Fruit fly (Drosophila melanogaster) whole organism, embryonic: ENCODE measurements around the gene sky.

ENCODE experiments used
- Adf1 ChIP-seq: fragments of 200-800 bp; sonication (Bioruptor generic); IDR thresholded peaks from 2 replicates; pipeline ENCODE4 v1.3.6; 2022; ENCODE audit warnings: missing biosample characterization, missing genetic modification characterization
- B-H2 ChIP-seq: fragments of 200-800 bp; sonication (Bioruptor generic); optimal IDR thresholded peaks from 2 replicates; lab custom pipeline; 2018; ENCODE audit warnings: missing biosample characterization, mild to moderate bottlenecking, missing genetic modification characterization
- Bgb ChIP-seq: fragments of 200-800 bp; sonication (Bioruptor generic); IDR thresholded peaks from 2 replicates; pipeline ENCODE4 v1.3.6; 2022; ENCODE audit warnings: missing biosample characterization, missing genetic modification characterization; ENCODE audit not compliant: partially characterized antibody
- CG10462 ChIP-seq: fragments of 200-800 bp; sonication (Bioruptor generic); optimal IDR thresholded peaks from 2 replicates; lab custom pipeline; 2016; ENCODE audit warnings: missing biosample characterization, missing genetic modification characterization
- CG14014 ChIP-seq: fragments of 200-800 bp; sonication (Bioruptor generic); IDR thresholded peaks from 2 replicates; pipeline ENCODE4 v1.3.6; 2022; ENCODE audit warnings: missing biosample characterization, missing genetic modification characterization
- CG14050 ChIP-seq: fragments of 200-800 bp; sonication (Bioruptor generic); IDR thresholded peaks from 3 replicates; pipeline ENCODE4 v1.3.6; 2022; ENCODE audit warnings: missing biosample characterization, missing genetic modification characterization
- CG14965 ChIP-seq: fragments of 200-800 bp; sonication (Bioruptor generic); optimal IDR thresholded peaks from 2 replicates; lab custom pipeline; 2016; ENCODE audit warnings: missing biosample characterization, missing genetic modification characterization, borderline replicate concordance
- CG15479 ChIP-seq: fragments of 200-800 bp; sonication (Bioruptor generic); optimal IDR thresholded peaks from 3 replicates; lab custom pipeline; 2019; ENCODE audit warnings: missing biosample characterization, mild to moderate bottlenecking, missing genetic modification characterization, moderate library complexity
- CG15601 ChIP-seq: fragments of 200-800 bp; sonication (Bioruptor generic); optimal IDR thresholded peaks from 3 replicates; lab custom pipeline; 2019; ENCODE audit warnings: missing biosample characterization, mild to moderate bottlenecking, missing genetic modification characterization, moderate library complexity
- CG17186 ChIP-seq: fragments of 200-800 bp; sonication (Bioruptor generic); optimal IDR thresholded peaks from 3 replicates; lab custom pipeline; 2017; ENCODE audit warnings: missing biosample characterization, missing genetic modification reagents, missing genetic modification characterization
- CG18764 ChIP-seq: fragments of 200-800 bp; sonication (Bioruptor generic); optimal IDR thresholded peaks from 3 replicates; lab custom pipeline; 2016; ENCODE audit warnings: missing biosample characterization, missing genetic modification characterization
- CG2889 ChIP-seq: fragments of 200-800 bp; sonication (Bioruptor generic); IDR thresholded peaks from 3 replicates; pipeline ENCODE4 v1.3.6; 2022; ENCODE audit warnings: missing biosample characterization, missing genetic modification characterization
- CG34224 ChIP-seq: fragments of 200-800 bp; sonication (Bioruptor generic); IDR thresholded peaks from 3 replicates; pipeline ENCODE4 v1.3.6; 2022; ENCODE audit warnings: missing biosample characterization, missing genetic modification characterization; ENCODE audit not compliant: partially characterized antibody
- CG43689 ChIP-seq: fragments of 200-800 bp; sonication (Bioruptor generic); IDR thresholded peaks from 2 replicates; pipeline ENCODE4 v1.3.6; 2022; ENCODE audit warnings: missing biosample characterization, missing genetic modification characterization
- CG6683 ChIP-seq: fragments of 200-800 bp; sonication (Bioruptor generic); optimal IDR thresholded peaks from 2 replicates; lab custom pipeline; 2017; ENCODE audit warnings: missing biosample characterization, mild to moderate bottlenecking, missing genetic modification characterization, missing genetic modification reagents
- CG7786 ChIP-seq: fragments of 200-800 bp; sonication (Bioruptor generic); optimal IDR thresholded peaks from 2 replicates; lab custom pipeline; 2016; ENCODE audit warnings: missing biosample characterization, missing genetic modification characterization
- CG7928 ChIP-seq: fragments of 200-800 bp; sonication (Bioruptor generic); optimal IDR thresholded peaks from 2 replicates; lab custom pipeline; 2017; ENCODE audit warnings: missing biosample characterization, mild to moderate bottlenecking, missing genetic modification characterization
- CG9215 ChIP-seq: fragments of 200-800 bp; sonication (Bioruptor generic); IDR thresholded peaks from 2 replicates; pipeline ENCODE4 v1.3.6; 2022; ENCODE audit warnings: missing biosample characterization, missing genetic modification characterization
- CG9876 ChIP-seq: fragments of 200-800 bp; sonication (Bioruptor generic); optimal IDR thresholded peaks from 2 replicates; lab custom pipeline; 2016; ENCODE audit warnings: missing biosample characterization, missing genetic modification characterization
- Chrac-16 ChIP-seq: fragments of 200-800 bp; sonication (Bioruptor generic); optimal IDR thresholded peaks from 3 replicates; lab custom pipeline; 2016; ENCODE audit warnings: missing biosample characterization, missing genetic modification characterization
- CrebB ChIP-seq: fragments of 200-800 bp; sonication (Bioruptor generic); optimal IDR thresholded peaks from 3 replicates; lab custom pipeline; 2018; ENCODE audit warnings: missing biosample characterization, mild to moderate bottlenecking, missing genetic modification characterization
- Dbx ChIP-seq: fragments of 200-800 bp; sonication (Bioruptor generic); IDR thresholded peaks from 3 replicates; pipeline ENCODE4 v1.3.6; 2022; ENCODE audit warnings: missing biosample characterization, missing genetic modification characterization
- Deaf1 ChIP-seq: fragments of 200-800 bp; optimal IDR thresholded peaks from 3 replicates; lab custom pipeline; 2019; ENCODE audit warnings: missing biosample characterization, mild to moderate bottlenecking, missing genetic modification characterization, moderate library complexity
- Dfd ChIP-seq, 2 experiments: fragments of >200 bp; optimal IDR thresholded peaks; 2 replicates each; lab custom pipeline; 2017; ENCODE audit warnings: missing biosample characterization in 2 of 2, missing genetic modification characterization in 2 of 2
- Dip2 ChIP-seq: fragments of 200-800 bp; sonication (Bioruptor generic); IDR thresholded peaks from 2 replicates; pipeline ENCODE4 v1.3.6; 2022; ENCODE audit warnings: missing biosample characterization, missing genetic modification characterization
- Doc3 ChIP-seq: fragments of 200-800 bp; sonication (Bioruptor generic); IDR thresholded peaks from 3 replicates; pipeline ENCODE4 v1.3.6; 2022; ENCODE audit warnings: missing biosample characterization, missing genetic modification characterization; ENCODE audit not compliant: partially characterized antibody
- Dref ChIP-seq: fragments of 200-800 bp; sonication (Bioruptor generic); IDR thresholded peaks from 2 replicates; pipeline ENCODE4 v1.3.6; 2022; ENCODE audit warnings: missing biosample characterization, missing genetic modification characterization
- HLH4C ChIP-seq: fragments of 200-800 bp; sonication (Bioruptor generic); IDR thresholded peaks from 3 replicates; pipeline ENCODE4 v1.3.6; 2022; ENCODE audit warnings: missing biosample characterization, missing genetic modification characterization; ENCODE audit not compliant: partially characterized antibody
- Hey ChIP-seq: fragments of 200-800 bp; sonication (Bioruptor generic); optimal IDR thresholded peaks from 3 replicates; lab custom pipeline; 2018; ENCODE audit warnings: missing biosample characterization, mild to moderate bottlenecking, missing genetic modification characterization
- PHDP ChIP-seq: fragments of 200-800 bp; sonication (Bioruptor generic); optimal IDR thresholded peaks from 3 replicates; lab custom pipeline; 2018; ENCODE audit warnings: missing biosample characterization, mild to moderate bottlenecking, missing genetic modification characterization, moderate library complexity
- Scr ChIP-seq: fragments of 200-800 bp; sonication (Bioruptor generic); IDR thresholded peaks from 2 replicates; pipeline ENCODE4 v1.3.6; 2022; ENCODE audit warnings: missing biosample characterization, missing genetic modification characterization; ENCODE audit not compliant: partially characterized antibody
- Spps ChIP-seq: fragments of 200-800 bp; sonication (Bioruptor generic); optimal IDR thresholded peaks from 2 replicates; lab custom pipeline; 2018; ENCODE audit warnings: missing biosample characterization, mild to moderate bottlenecking, missing genetic modification characterization
- Sry-δ ChIP-seq: fragments of 200-800 bp; sonication (Bioruptor generic); optimal IDR thresholded peaks from 2 replicates; lab custom pipeline; 2016; ENCODE audit warnings: missing biosample characterization, missing genetic modification characterization
- TFAM ChIP-seq: fragments of 200-800 bp; sonication (Bioruptor generic); optimal IDR thresholded peaks from 2 replicates; lab custom pipeline; 2017; ENCODE audit warnings: missing biosample characterization, missing genetic modification characterization, inconsistent platforms
- ato ChIP-seq: fragments of 200-800 bp; sonication (Bioruptor generic); IDR thresholded peaks from 2 replicates; pipeline ENCODE4 v1.3.6; 2022; ENCODE audit warnings: missing biosample characterization, missing genetic modification characterization; ENCODE audit not compliant: partially characterized antibody
- cwo ChIP-seq: fragments of 200-800 bp; sonication (Bioruptor generic); optimal IDR thresholded peaks from 3 replicates; lab custom pipeline; 2017; ENCODE audit warnings: missing biosample characterization, missing genetic modification characterization, mild to moderate bottlenecking, moderate library complexity, missing genetic modification reagents
- ems ChIP-seq: fragments of 200-800 bp; sonication (Bioruptor generic); optimal IDR thresholded peaks from 3 replicates; lab custom pipeline; 2016; ENCODE audit warnings: missing biosample characterization, missing genetic modification characterization
- ewg ChIP-seq: fragments of 200-800 bp; sonication (Bioruptor generic); optimal IDR thresholded peaks from 3 replicates; lab custom pipeline; 2017; ENCODE audit warnings: mild to moderate bottlenecking, missing biosample characterization, missing genetic modification reagents, missing genetic modification characterization
- ftz-f1 ChIP-seq: fragments of 200-800 bp; sonication (Bioruptor generic); optimal IDR thresholded peaks from 2 replicates; lab custom pipeline; 2016; ENCODE audit warnings: missing biosample characterization, missing genetic modification characterization
- hb ChIP-seq: fragments of 200-800 bp; sonication (Bioruptor generic); IDR thresholded peaks from 3 replicates; pipeline ENCODE4 v1.3.6; 2022; ENCODE audit warnings: missing biosample characterization, missing genetic modification characterization; ENCODE audit not compliant: partially characterized antibody
- jigr1 ChIP-seq: fragments of 200-800 bp; sonication (Bioruptor generic); IDR thresholded peaks from 3 replicates; pipeline ENCODE4 v1.3.6; 2022; ENCODE audit warnings: missing biosample characterization, missing genetic modification characterization
- maf-S ChIP-seq: fragments of 200-800 bp; sonication (Bioruptor generic); optimal IDR thresholded peaks from 2 replicates; lab custom pipeline; 2016; ENCODE audit warnings: missing biosample characterization, missing genetic modification characterization
- phol ChIP-seq: fragments of 200-800 bp; sonication (Bioruptor generic); optimal IDR thresholded peaks from 3 replicates; lab custom pipeline; 2018; ENCODE audit warnings: missing biosample characterization, mild to moderate bottlenecking, missing genetic modification characterization, moderate library complexity
- pnt ChIP-seq: fragments of 200-800 bp; sonication (Bioruptor generic); optimal IDR thresholded peaks from 3 replicates; lab custom pipeline; 2016; ENCODE audit warnings: missing biosample characterization, missing genetic modification characterization
- ro ChIP-seq: fragments of 200-800 bp; sonication (Bioruptor generic); IDR thresholded peaks from 2 replicates; pipeline ENCODE4 v1.3.6; 2022; ENCODE audit warnings: missing biosample characterization, missing genetic modification characterization
- sc ChIP-seq, 3 experiments: fragments of >200 bp in 2 of 3; fragments of 200-800 bp in 1 of 3; sonication (Bioruptor generic) in 1 of 3; optimal IDR thresholded peaks; 2 replicates in 2 of 3; 3 replicates in 1 of 3; lab custom pipeline; 2017; ENCODE audit warnings: mild to moderate bottlenecking in 1 of 3, missing biosample characterization in 1 of 3, missing genetic modification characterization in 1 of 3, missing genetic modification reagents in 1 of 3
- sd ChIP-seq: fragments of 200-800 bp; sonication (Bioruptor generic); optimal IDR thresholded peaks from 3 replicates; lab custom pipeline; 2018; ENCODE audit warnings: missing biosample characterization, mild to moderate bottlenecking, missing genetic modification characterization, moderate library complexity
- sug ChIP-seq: fragments of 200-800 bp; optimal IDR thresholded peaks from 2 replicates; lab custom pipeline; 2019; ENCODE audit warnings: missing biosample characterization, mild to moderate bottlenecking, missing genetic modification characterization, moderate library complexity
- usp ChIP-seq: fragments of >200 bp; optimal IDR thresholded peaks from 2 replicates; lab custom pipeline; 2017; ENCODE audit warnings: missing biosample characterization, missing genetic modification characterization
- z ChIP-seq: fragments of 200-800 bp; sonication (Bioruptor generic); IDR thresholded peaks from 3 replicates; pipeline ENCODE4 v1.3.6; 2022; ENCODE audit warnings: missing biosample characterization, missing genetic modification characterization

sky gene

dm6 chr2L:20918733-20919132, at the start of gene sky, which contains the start of gene CG43739 (continued):
- TF ChIP-seq ato (GFP tag; lab: Robert Waterston, UW): peak; percentile 73
- TF ChIP-seq sd (tag; lab: Kevin White, UChicago): peak; percentile 100
- peak; percentile 94 for TF ChIP-seq Dref (GFP tag; lab: Robert Waterston, UW)
- TF ChIP-seq CG14050: no peak
- TF ChIP-seq jigr1 (GFP tag; lab: Robert Waterston, UW): no peak
- TF ChIP-seq sug: peak; percentile 18
- TF ChIP-seq pnt (GFP tag; lab: Kevin White, UChicago): no peak
- peak; percentile 85 for TF ChIP-seq Scr (GFP tag; lab: Robert Waterston, UW)
- TF ChIP-seq Spps: no peak
- TF ChIP-seq CG10462 (GFP tag; lab: Kevin White, UChicago): no peak
- TF ChIP-seq CG2889: no peak
- TF ChIP-seq Hey (tag; lab: Kevin White, UChicago): no peak
- peak; percentile 16 for TF ChIP-seq Chrac-16 (GFP tag; lab: Kevin White, UChicago)
- peak; percentile 92 for TF ChIP-seq Bgb (GFP tag; lab: Robert Waterston, UW)
- no peak for TF ChIP-seq Adf1 (GFP tag; lab: Robert Waterston, UW)
- no peak for TF ChIP-seq CG43689 (GFP tag; lab: Robert Waterston, UW)
- 0 out of 2 replicates have a peak, but pooled peaks have one; percentile 17 for TF ChIP-seq CG9215 (GFP tag; lab: Robert Waterston, UW)
- peak; percentile 84 for TF ChIP-seq Doc3 (GFP tag; lab: Robert Waterston, UW)
- TF ChIP-seq usp (GFP tag; lab: Kevin White, UChicago): no peak
- no peak for TF ChIP-seq CG14014
- peak; percentile 35 for TF ChIP-seq ewg (GFP tag; lab: Kevin White, UChicago)
- no peak for TF ChIP-seq CG7928 (GFP tag; lab: Kevin White, UChicago)
- no peak for TF ChIP-seq z (GFP tag; lab: Robert Waterston, UW)
- peak; percentile 14 for TF ChIP-seq CG15601 (tag; lab: Kevin White, UChicago)
- TF ChIP-seq CG6683 (GFP tag; lab: Kevin White, UChicago): no peak
- TF ChIP-seq phol: peak; percentile 34
- TF ChIP-seq B-H2 (GFP tag; lab: Kevin White, UChicago): no peak
- TF ChIP-seq Dbx (GFP tag; lab: Robert Waterston, UW): peak; percentile 48; the same call in 1 of the 3 replicates
- no peak for TF ChIP-seq ro
- no peak for TF ChIP-seq PHDP (tag; lab: Kevin White, UChicago)
- TF ChIP-seq sc (optimal IDR thresholded peaks at IDR 0.05; lab: Kevin White, UChicago): no peak
- no peak for TF ChIP-seq sc (GFP tag; optimal IDR thresholded peaks at IDR 0.05; lab: Kevin White, UChicago)
- TF ChIP-seq hb (GFP tag; lab: Robert Waterston, UW): peak; percentile 75
- TF ChIP-seq maf-S (GFP tag; lab: Kevin White, UChicago): peak; percentile 37
- TF ChIP-seq ftz-f1 (GFP tag; lab: Kevin White, UChicago): no peak
- peak; percentile 84 for TF ChIP-seq CG34224 (GFP tag; lab: Robert Waterston, UW)
- TF ChIP-seq CG7786 (GFP tag; lab: Kevin White, UChicago): no peak
- peak; percentile 38 for TF ChIP-seq ems (GFP tag; lab: Kevin White, UChicago)
- no peak for TF ChIP-seq CG9876 (GFP tag; lab: Kevin White, UChicago)
- no peak for TF ChIP-seq CG18764 (GFP tag; lab: Kevin White, UChicago)
- no peak for TF ChIP-seq CG14965 (GFP tag; lab: Kevin White, UChicago)
- no peak for TF ChIP-seq Dfd (GFP tag; optimal IDR thresholded peaks at IDR 0.05; lab: Kevin White, UChicago)
- TF ChIP-seq cwo (GFP tag; lab: Kevin White, UChicago): no peak
- no peak for TF ChIP-seq CrebB
- no peak for TF ChIP-seq Dip2 (GFP tag; lab: Robert Waterston, UW)
- peak; percentile 24 for TF ChIP-seq Deaf1 (tag; lab: Kevin White, UChicago)
- peak; percentile 99 for TF ChIP-seq Sry-δ (GFP tag; lab: Kevin White, UChicago)
- TF ChIP-seq HLH4C (GFP tag; lab: Robert Waterston, UW): peak; percentile 77
- no peak for TF ChIP-seq TFAM
- no peak for TF ChIP-seq CG15479
- peak; percentile 86 for TF ChIP-seq CG17186 (GFP tag; lab: Kevin White, UChicago)
